Fruit fly (Drosophila melanogaster): ENCODE data around the gene ple.

DNA sequence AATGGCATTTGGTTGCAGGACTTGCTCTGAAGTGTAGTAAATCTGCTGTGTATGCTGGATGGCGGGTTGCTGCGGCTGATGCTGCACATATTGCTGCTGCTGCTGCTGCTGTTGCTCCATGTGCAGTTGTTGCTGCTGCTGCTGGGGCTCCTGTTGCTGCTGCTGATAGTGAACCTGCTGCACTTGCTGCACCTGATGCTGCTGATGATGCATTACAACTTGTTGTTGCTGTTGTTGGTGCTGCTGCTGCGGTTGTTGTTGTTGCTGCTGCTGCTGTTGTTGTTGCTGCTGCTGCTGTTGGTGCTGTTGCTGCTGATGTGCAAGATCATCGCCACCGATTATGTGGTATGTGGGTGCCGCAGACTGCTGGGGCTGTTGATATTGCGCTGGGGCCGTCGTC lies 31.5 kb upstream of the ple start:
- TF ChIP-seq CG8478 (optimal IDR thresholded peaks at IDR 0.05) (no peak), CTCF (optimal IDR thresholded peaks at IDR 0.05) (no peak)

Data from S2 (cell line).